Fruit fly (Drosophila melanogaster) whole organism, prepupa: ENCODE data around the gene CG32712.

Source experiments
- CG11762 ChIP-seq: fragments of 200-800 bp; sonication (Bioruptor generic); optimal IDR thresholded peaks from 3 replicates; lab custom pipeline; 2016; ENCODE audit warnings: missing biosample characterization, missing genetic modification characterization; ENCODE audit not compliant: insufficient read depth
- CG11902 ChIP-seq: fragments of 200-800 bp; sonication (Bioruptor generic); optimal IDR thresholded peaks from 3 replicates; lab custom pipeline; 2016; ENCODE audit warnings: missing biosample characterization, missing genetic modification characterization
- CG31627 ChIP-seq: fragments of 200-800 bp; sonication (Bioruptor generic); optimal IDR thresholded peaks from 3 replicates; lab custom pipeline; 2016; ENCODE audit warnings: missing biosample characterization, missing genetic modification characterization
- CG3919 ChIP-seq: fragments of 200-800 bp; sonication (Bioruptor generic); optimal IDR thresholded peaks from 3 replicates; lab custom pipeline; 2016; ENCODE audit warnings: missing biosample characterization, missing genetic modification characterization
- CG6854 ChIP-seq: fragments of 200-800 bp; sonication (Bioruptor generic); optimal IDR thresholded peaks from 2 replicates; lab custom pipeline; 2017; ENCODE audit warnings: missing biosample characterization, mild to moderate bottlenecking, missing genetic modification characterization
- Sox102F ChIP-seq: fragments of 200-800 bp; sonication (Bioruptor generic); optimal IDR thresholded peaks from 2 replicates; lab custom pipeline; 2016; ENCODE audit warnings: missing biosample characterization, mild to moderate bottlenecking, missing genetic modification characterization
- Sox15 ChIP-seq: fragments of 200-800 bp; sonication (Bioruptor generic); optimal IDR thresholded peaks from 3 replicates; lab custom pipeline; 2016; ENCODE audit warnings: missing biosample characterization, missing genetic modification characterization
- acj6 ChIP-seq: fragments of 200-800 bp; sonication (Bioruptor generic); optimal IDR thresholded peaks from 3 replicates; lab custom pipeline; 2016; ENCODE audit warnings: missing biosample characterization, missing genetic modification characterization
- lz ChIP-seq: fragments of 200-800 bp; sonication (Bioruptor generic); optimal IDR thresholded peaks from 3 replicates; lab custom pipeline; 2016; ENCODE audit warnings: missing biosample characterization, missing genetic modification characterization
- pdm3 ChIP-seq: fragments of 200-800 bp; sonication (Bioruptor generic); optimal IDR thresholded peaks from 3 replicates; lab custom pipeline; 2016; ENCODE audit warnings: missing biosample characterization, missing genetic modification characterization
- svp ChIP-seq: fragments of 200-800 bp; sonication (Bioruptor generic); peaks from one replicate; lab custom pipeline; 2016; ENCODE audit warnings: missing biosample characterization, missing genetic modification characterization

DNA sequence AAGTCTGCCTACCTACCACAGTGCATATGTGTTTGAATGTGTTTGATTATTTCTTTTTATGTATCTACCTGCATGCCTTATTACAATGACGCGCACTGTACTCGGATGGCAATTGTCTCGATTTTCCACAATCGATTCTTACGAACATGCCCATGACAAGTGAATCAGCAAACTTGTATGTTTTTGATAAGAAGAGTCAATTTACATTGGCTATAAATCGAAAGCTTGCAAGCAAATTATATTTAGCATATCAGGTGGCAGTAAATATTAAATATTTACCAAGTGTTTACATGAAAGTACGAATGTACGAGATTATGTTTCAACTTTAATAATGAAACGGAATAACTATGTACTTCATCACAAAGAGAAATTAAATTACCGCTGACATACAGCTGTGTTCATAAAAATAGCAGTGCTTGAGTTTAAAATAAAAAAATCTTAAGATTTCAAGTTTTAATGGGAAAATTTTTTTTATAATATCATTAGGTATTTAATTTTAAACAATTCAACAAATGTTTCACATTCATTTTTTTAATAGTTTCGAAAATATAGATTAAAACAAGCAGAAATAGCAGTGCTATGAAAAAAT lies 25.9 kb upstream of the CG32712 start:
- TF ChIP-seq CG11902 (GFP tag; lab: Kevin White, UChicago) (no peak), acj6 (no peak), pdm3 (GFP tag; lab: Kevin White, UChicago) (no peak), svp (GFP tag; lab: Kevin White, UChicago) (peak; percentile 60), CG6854 (GFP tag; lab: Kevin White, UChicago) (no peak), CG3919 (GFP tag; lab: Kevin White, UChicago) (no peak), CG31627 (GFP tag; lab: Kevin White, UChicago) (no peak), Sox15 (GFP tag; lab: Kevin White, UChicago) (no peak), Sox102F (GFP tag; lab: Kevin White, UChicago) (no peak), CG11762 (no peak), lz (GFP tag; lab: Kevin White, UChicago) (no peak)
